Fruit fly (Drosophila melanogaster) S2 (cell line): ENCODE data around the gene dsb.

Source experiments
- CG8478 ChIP-seq: fragments of >200 bp; optimal IDR thresholded peaks from 2 replicates; lab custom pipeline; 2018
- CTCF ChIP-seq, 2 experiments: fragments of >200 bp; optimal IDR thresholded peaks; 2 replicates each; lab custom pipeline; 2018

Gene dsb

dm6 chr3L:1910107-1910506 is at the start of gene dsb:
Gene dsb, minus strand, starts transcription at chr3L:1910197.
- no peak for TF ChIP-seq CG8478 (lab: Kevin White, UChicago)
- TF ChIP-seq CTCF (optimal IDR thresholded peaks at IDR 0.05; lab: Kevin White, UChicago): no peak

DNA sequence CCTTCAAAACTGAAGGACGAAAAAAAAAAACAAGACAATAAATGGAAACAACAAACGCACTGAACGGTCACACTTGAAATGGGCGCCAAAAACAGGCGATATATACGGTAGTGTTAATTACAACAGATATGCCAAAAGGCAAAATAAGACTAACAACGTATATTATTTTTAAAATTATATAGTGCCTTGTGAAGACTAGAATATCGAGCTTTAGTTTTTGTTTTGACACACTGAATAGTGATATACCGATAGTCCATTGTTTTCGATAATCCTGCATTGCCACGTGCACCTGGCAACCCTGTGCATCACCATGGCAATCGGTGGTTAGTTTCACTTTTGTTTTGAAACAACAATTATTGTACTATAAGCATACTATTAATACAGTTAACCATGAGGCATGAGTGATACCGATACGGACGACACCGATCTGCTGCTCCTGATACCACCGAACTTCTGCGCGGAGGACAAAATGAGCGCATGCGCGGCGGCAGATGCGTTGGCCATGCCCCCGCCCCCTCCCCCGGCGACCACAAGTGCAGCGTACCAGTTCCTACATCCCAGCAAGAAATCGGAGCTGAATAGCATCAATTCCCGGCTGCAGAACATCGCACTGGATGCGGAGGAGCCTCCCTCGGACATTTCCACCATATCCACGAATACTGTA is 37.6 kb upstream of the dsb start, which contains the start of the genes mu2 and Cnb:
Gene mu2 (minus strand): TSS at position 13 of the 664 bp plus-strand sequence.
Gene Cnb (plus strand): TSS at position 103 of the 664 bp plus-strand sequence.
- no peak for TF ChIP-seq CG8478 (lab: Kevin White, UChicago)
- TF ChIP-seq CTCF (optimal IDR thresholded peaks at IDR 0.05; lab: Kevin White, UChicago): no peak

- TF ChIP-seq CG8478 (lab: Kevin White, UChicago) (no peak), CTCF (optimal IDR thresholded peaks at IDR 0.05; lab: Kevin White, UChicago) (no peak)
Observed at dm6 chr3L:1940843-1941418, 30.9 kb upstream of the dsb start, which contains the start of gene Mfap1. Gene Mfap1, plus strand, starts transcription at chr3L:1941068.

dm6 chr3L:1939983-1940504 is 30.0 kb upstream of the dsb start:
- TF ChIP-seq CG8478 (lab: Kevin White, UChicago) (no peak), CTCF (optimal IDR thresholded peaks at IDR 0.05; lab: Kevin White, UChicago) (no peak)

DNA sequence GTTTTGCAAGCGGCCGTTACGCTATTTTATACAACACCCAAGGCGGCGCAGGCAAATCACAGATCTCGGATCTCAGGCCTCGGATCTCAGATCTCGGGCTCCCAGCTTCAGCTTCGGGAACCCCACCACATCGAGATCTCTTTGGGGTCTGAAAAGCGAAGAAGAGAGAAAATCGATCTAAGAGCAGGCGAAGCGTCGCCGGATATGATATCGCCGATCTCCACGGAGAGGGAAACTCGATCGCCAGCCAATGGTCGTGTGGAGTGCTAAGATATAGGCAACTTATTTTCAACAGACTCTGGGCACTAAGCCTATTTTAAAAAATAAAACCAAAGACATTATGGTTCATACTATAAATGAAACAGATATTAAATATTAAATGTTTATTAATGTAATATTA is 28.8 kb upstream of the dsb start, which contains the start of the genes CG46523 and CG5687:
Gene CG46523 (minus strand): TSS at position 337 of the 400 bp plus-strand sequence.
Gene CG5687 (minus strand): TSS at position 337 of the 400 bp plus-strand sequence.
- TF ChIP-seq CTCF (optimal IDR thresholded peaks at IDR 0.05; lab: Kevin White, UChicago) (no peak), CG8478 (lab: Kevin White, UChicago) (no peak)

DNA sequence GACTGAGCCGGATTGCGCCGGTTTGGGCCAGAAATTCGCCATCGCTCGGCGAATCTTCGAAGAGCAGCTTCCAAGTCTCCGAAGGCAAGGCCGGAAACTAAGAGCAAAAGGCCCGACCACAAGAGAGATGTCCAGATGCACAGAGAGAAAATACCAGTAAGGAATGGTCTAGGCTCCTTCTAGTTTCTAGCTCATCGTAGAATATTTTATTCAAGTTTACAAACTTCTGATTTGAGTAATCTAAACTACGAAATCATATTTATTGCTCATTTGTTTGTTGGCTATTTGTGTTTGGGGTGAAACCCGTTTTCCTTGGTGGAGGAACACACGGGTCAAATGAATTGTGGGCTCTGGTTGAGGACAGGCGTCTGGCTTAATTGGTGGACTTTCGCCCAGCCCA is 27.5 kb upstream of the dsb start:
- TF ChIP-seq CG8478 (lab: Kevin White, UChicago) (no peak), CTCF (optimal IDR thresholded peaks at IDR 0.05; lab: Kevin White, UChicago) (no peak)

- TF ChIP-seq CTCF (optimal IDR thresholded peaks at IDR 0.05; lab: Kevin White, UChicago) (no peak), CG8478 (lab: Kevin White, UChicago) (no peak)
Observed at dm6 chr3L:1928959-1929358, 19.0 kb upstream of the dsb start.

DNA sequence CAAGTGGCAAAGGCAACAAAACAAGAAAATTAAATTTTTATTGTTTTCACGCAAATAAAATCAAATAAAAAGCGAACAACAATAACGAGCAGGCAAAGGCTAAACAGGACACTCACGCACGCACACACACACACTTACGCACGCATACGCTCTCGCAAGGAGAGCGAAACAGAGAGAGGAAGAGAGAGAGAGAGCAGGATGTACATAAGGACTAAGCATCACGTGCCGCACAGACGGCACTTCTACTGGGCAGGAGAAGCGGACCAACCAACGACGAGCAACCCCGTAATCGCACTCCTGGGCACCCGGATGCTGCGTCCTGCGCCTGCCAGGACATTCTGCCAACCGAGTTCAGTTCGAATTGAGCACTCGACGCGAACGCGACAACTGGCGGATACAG is 10.9 kb upstream of the dsb start, which contains the start of gene Dbx:
Gene Dbx (plus strand): TSS at position 365 of the 400 bp plus-strand sequence.
- no peak for TF ChIP-seq CG8478 (lab: Kevin White, UChicago)

DNA sequence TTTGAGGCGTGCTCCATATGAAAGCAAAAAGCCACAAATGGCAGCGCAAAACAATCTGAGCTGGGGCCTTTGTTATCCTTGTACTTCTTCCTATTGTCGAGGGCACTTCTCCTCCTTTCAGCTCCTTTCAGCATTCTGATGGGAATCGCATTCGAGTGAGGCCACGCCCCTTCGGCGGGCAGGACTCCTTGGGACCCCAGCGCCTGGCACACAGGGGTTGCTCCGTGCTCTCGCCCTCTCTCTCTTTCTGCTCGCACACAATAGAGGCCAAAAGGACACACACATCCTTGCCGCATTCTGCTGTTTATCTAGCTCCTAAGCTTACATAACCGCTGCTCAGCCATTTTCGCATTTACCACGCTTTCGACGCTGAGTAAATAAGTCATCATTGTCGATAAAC is 10.1 kb upstream of the dsb start:
- no peak for TF ChIP-seq CG8478 (lab: Kevin White, UChicago)
- TF ChIP-seq CTCF (optimal IDR thresholded peaks at IDR 0.05; lab: Kevin White, UChicago): no peak

DNA sequence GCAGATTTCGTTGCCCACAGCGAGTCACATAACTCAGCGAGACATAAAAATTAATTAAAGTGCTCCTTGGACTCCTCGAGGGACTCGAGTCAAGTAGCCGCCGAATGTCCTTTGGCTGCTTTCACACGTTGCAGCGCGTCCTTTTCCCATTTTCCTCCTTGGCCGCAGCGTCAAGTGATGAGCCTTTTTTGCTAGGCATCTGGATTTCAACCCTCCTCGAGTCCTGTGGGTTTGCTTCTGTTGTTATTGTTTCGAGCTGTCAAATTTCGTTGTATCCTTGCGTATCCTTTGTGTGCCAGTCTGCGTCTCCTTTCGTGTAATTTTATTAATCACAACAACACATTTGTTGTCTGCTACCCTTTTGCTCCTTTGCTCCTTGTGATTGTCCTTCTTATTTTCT is 6.6 kb upstream of the dsb start:
- TF ChIP-seq CTCF (optimal IDR thresholded peaks at IDR 0.05; lab: Kevin White, UChicago) (no peak), CG8478 (lab: Kevin White, UChicago) (no peak)

DNA sequence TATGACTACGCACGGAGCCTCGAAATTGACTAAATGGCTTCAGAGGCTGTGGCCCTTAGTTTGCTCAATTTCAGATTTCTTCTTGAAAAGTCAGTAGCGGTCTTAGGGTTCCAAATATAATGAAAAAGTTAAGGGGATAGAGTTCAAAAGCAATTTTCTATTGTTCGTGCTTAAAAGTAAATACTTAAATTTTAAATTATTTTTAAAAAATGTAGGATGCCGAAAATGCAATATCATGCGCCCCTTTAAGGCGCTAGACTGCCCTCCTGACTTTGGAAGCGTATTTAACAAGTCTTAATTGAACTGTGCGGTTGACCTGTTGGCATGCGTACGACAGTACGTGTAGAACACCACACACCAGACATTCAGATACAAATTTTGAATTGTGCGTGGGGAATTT is 4.7 kb upstream of the dsb start:
- TF ChIP-seq CG8478 (lab: Kevin White, UChicago) (no peak), CTCF (optimal IDR thresholded peaks at IDR 0.05; lab: Kevin White, UChicago) (no peak)

- TF ChIP-seq CTCF (optimal IDR thresholded peaks at IDR 0.05; lab: Kevin White, UChicago): no peak
- TF ChIP-seq CG8478 (lab: Kevin White, UChicago): no peak
Observed at dm6 chr3L:1909000-1909399, 997 bp downstream of the dsb start.

DNA sequence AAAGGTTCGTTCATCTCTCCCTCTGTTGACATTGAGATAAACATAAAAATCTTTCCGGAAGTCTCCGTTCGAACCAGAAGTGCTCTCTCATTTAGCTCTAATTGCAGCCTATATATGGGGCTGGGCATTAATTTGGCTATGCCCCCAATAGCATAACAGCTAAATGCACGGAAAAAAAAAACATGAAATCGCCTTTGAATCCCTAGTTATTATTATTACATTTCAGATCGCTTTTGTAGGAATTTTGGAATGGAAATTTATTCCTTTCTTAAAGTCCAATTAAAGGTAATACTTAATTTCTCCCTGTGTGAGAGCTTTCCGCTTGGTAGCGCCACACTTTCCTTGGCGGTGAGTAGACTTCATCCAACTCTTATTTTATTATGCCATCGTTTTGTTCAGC is 3.8 kb downstream of the dsb start:
- TF ChIP-seq CTCF (optimal IDR thresholded peaks at IDR 0.05; lab: Kevin White, UChicago) (no peak), CG8478 (lab: Kevin White, UChicago) (no peak)

DNA sequence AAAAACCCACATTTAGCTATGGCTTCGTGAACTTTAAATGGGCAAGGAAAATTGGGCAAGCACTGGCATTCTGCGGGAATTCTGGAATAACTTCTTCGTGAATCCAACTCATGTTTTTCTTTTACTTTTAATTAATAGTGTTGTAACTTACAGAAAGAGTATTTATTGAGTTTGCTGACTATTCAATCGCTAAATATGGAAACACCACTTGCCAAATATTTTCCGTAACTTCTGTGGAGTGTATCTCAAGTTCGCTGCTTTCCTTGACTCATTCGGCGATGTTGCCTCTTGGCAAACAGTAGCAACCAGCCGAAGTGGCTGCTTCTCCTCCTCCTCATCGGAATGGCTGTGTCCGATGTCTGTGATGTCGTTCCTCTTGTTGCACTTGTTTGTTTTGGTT is 4.7 kb downstream of the dsb start:
- TF ChIP-seq CTCF (optimal IDR thresholded peaks at IDR 0.05; lab: Kevin White, UChicago) (no peak), CG8478 (lab: Kevin White, UChicago) (no peak)

- no peak for TF ChIP-seq CG8478 (lab: Kevin White, UChicago)
- TF ChIP-seq CTCF (optimal IDR thresholded peaks at IDR 0.05; lab: Kevin White, UChicago): no peak
Observed at dm6 chr3L:1904440-1904839, 5.6 kb downstream of the dsb start.
